Fruit fly (Drosophila melanogaster) whole organism, embryonic: Measurements from ENCODE around the gene CG17239.

ENCODE experiments used
- B-H2 ChIP-seq: fragments of 200-800 bp; sonication (Bioruptor generic); optimal IDR thresholded peaks from 2 replicates; lab custom pipeline; 2018; ENCODE audit warnings: missing biosample characterization, mild to moderate bottlenecking, missing genetic modification characterization
- Bgb ChIP-seq: fragments of 200-800 bp; sonication (Bioruptor generic); IDR thresholded peaks from 2 replicates; pipeline ENCODE4 v1.3.6; 2022; ENCODE audit warnings: missing biosample characterization, missing genetic modification characterization; ENCODE audit not compliant: partially characterized antibody
- CG10543 ChIP-seq: fragments of 200-800 bp; sonication (Bioruptor generic); optimal IDR thresholded peaks from 3 replicates; lab custom pipeline; 2017; ENCODE audit warnings: missing biosample characterization, mild to moderate bottlenecking, missing genetic modification characterization, moderate library complexity
- CG13287 ChIP-seq: fragments of 200-800 bp; sonication (Bioruptor generic); IDR thresholded peaks from 2 replicates; pipeline ENCODE4 v1.3.6; 2022; ENCODE audit warnings: missing biosample characterization, missing genetic modification characterization; ENCODE audit not compliant: partially characterized antibody
- CG14441 ChIP-seq: fragments of 200-800 bp; sonication (Bioruptor generic); IDR thresholded peaks from 2 replicates; pipeline ENCODE4 v1.3.6; 2022; ENCODE audit warnings: missing biosample characterization, missing genetic modification characterization
- CG1603 ChIP-seq: fragments of 200-800 bp; sonication (Bioruptor generic); optimal IDR thresholded peaks from 2 replicates; lab custom pipeline; 2019; ENCODE audit warnings: missing biosample characterization, mild to moderate bottlenecking, missing genetic modification characterization, moderate library complexity
- CG1647 ChIP-seq: fragments of 200-800 bp; sonication (Bioruptor generic); optimal IDR thresholded peaks from 3 replicates; lab custom pipeline; 2016; ENCODE audit warnings: missing biosample characterization, missing genetic modification characterization
- CG2120 ChIP-seq: fragments of 200-800 bp; sonication (Bioruptor generic); optimal IDR thresholded peaks from 3 replicates; lab custom pipeline; 2016; ENCODE audit warnings: missing biosample characterization, missing genetic modification characterization
- CG31224 ChIP-seq: fragments of 200-800 bp; sonication (Bioruptor generic); IDR thresholded peaks from 2 replicates; pipeline ENCODE4 v1.3.6; 2022; ENCODE audit warnings: missing biosample characterization, missing genetic modification characterization
- CG33213 ChIP-seq: fragments of 200-800 bp; sonication (Bioruptor generic); optimal IDR thresholded peaks from 3 replicates; lab custom pipeline; 2016; ENCODE audit warnings: missing biosample characterization, missing genetic modification characterization
- CG34422 ChIP-seq: fragments of 200-800 bp; sonication (Bioruptor generic); IDR thresholded peaks from 3 replicates; pipeline ENCODE4 v1.3.6; 2022; ENCODE audit warnings: missing biosample characterization, missing genetic modification characterization
- CG6765 ChIP-seq: fragments of 200-800 bp; sonication (Bioruptor generic); optimal IDR thresholded peaks from 3 replicates; lab custom pipeline; 2017; ENCODE audit warnings: missing biosample characterization, mild to moderate bottlenecking, missing genetic modification characterization
- CG7839 ChIP-seq: fragments of 200-800 bp; sonication (Bioruptor generic); optimal IDR thresholded peaks from 3 replicates; lab custom pipeline; 2018; ENCODE audit warnings: missing biosample characterization, mild to moderate bottlenecking, missing genetic modification characterization, moderate library complexity
- CG8388 ChIP-seq: fragments of 200-800 bp; sonication (Bioruptor generic); optimal IDR thresholded peaks from 2 replicates; lab custom pipeline; 2019; ENCODE audit warnings: missing biosample characterization, mild to moderate bottlenecking, missing genetic modification characterization, moderate library complexity
- CG9609 ChIP-seq: fragments of 200-800 bp; sonication (Bioruptor generic); optimal IDR thresholded peaks from 3 replicates; lab custom pipeline; 2016; ENCODE audit warnings: missing biosample characterization, missing genetic modification characterization
- Deaf1 ChIP-seq: fragments of 200-800 bp; optimal IDR thresholded peaks from 3 replicates; lab custom pipeline; 2019; ENCODE audit warnings: missing biosample characterization, mild to moderate bottlenecking, missing genetic modification characterization, moderate library complexity
- Dfd ChIP-seq, 2 experiments: fragments of >200 bp; optimal IDR thresholded peaks; 2 replicates each; lab custom pipeline; 2017; ENCODE audit warnings: missing biosample characterization in 2 of 2, missing genetic modification characterization in 2 of 2
- H15 ChIP-seq: fragments of 200-800 bp; sonication (Bioruptor generic); IDR thresholded peaks from 3 replicates; pipeline ENCODE4 v1.3.6; 2022; ENCODE audit warnings: missing biosample characterization, missing genetic modification characterization
- HLH4C ChIP-seq: fragments of 200-800 bp; sonication (Bioruptor generic); IDR thresholded peaks from 3 replicates; pipeline ENCODE4 v1.3.6; 2022; ENCODE audit warnings: missing biosample characterization, missing genetic modification characterization; ENCODE audit not compliant: partially characterized antibody
- Lpt ChIP-seq: fragments of >200 bp; optimal IDR thresholded peaks from 2 replicates; lab custom pipeline; 2018; ENCODE audit warnings: missing biosample characterization, missing genetic modification characterization
- NC2α ChIP-seq: fragments of 200-800 bp; sonication (Bioruptor generic); optimal IDR thresholded peaks from 2 replicates; lab custom pipeline; 2016; ENCODE audit warnings: missing biosample characterization, missing genetic modification characterization
- Neu2 ChIP-seq: fragments of 200-800 bp; sonication (Bioruptor generic); optimal IDR thresholded peaks from 3 replicates; lab custom pipeline; 2016; ENCODE audit warnings: missing biosample characterization, missing genetic modification characterization, borderline replicate concordance
- Pdp1 ChIP-seq, 2 experiments: fragments of 200-800 bp; sonication (Bioruptor generic); optimal IDR thresholded peaks; 3 replicates each; lab custom pipeline; 2016; ENCODE audit warnings: missing biosample characterization in 2 of 2, missing genetic modification characterization in 2 of 2, mild to moderate bottlenecking in 1 of 2, moderate library complexity in 1 of 2
- bowl ChIP-seq: fragments of 200-800 bp; sonication (Bioruptor generic); IDR thresholded peaks from 2 replicates; pipeline ENCODE4 v1.3.6; 2022; ENCODE audit warnings: missing biosample characterization, missing genetic modification characterization
- caup ChIP-seq: fragments of 200-800 bp; sonication (Bioruptor generic); optimal IDR thresholded peaks from 3 replicates; lab custom pipeline; 2017; ENCODE audit warnings: missing biosample characterization, mild to moderate bottlenecking, missing genetic modification characterization, moderate library complexity; ENCODE audit not compliant: severe bottlenecking
- cg ChIP-seq: fragments of 200-800 bp; sonication (Bioruptor generic); optimal IDR thresholded peaks from 3 replicates; lab custom pipeline; 2019; ENCODE audit warnings: missing biosample characterization, mild to moderate bottlenecking, missing genetic modification characterization, moderate library complexity
- chinmo ChIP-seq: fragments of 200-800 bp; sonication (Bioruptor generic); IDR thresholded peaks from 4 replicates; pipeline ENCODE4 v1.3.6; 2022; ENCODE audit warnings: missing biosample characterization, missing genetic modification characterization; ENCODE audit not compliant: partially characterized antibody
- gce ChIP-seq: fragments of 200-800 bp; sonication (Bioruptor generic); IDR thresholded peaks from 3 replicates; pipeline ENCODE4 v1.3.6; 2022; ENCODE audit warnings: missing biosample characterization, missing genetic modification characterization
- gcm2 ChIP-seq: fragments of 200-800 bp; sonication (Bioruptor generic); optimal IDR thresholded peaks from 2 replicates; lab custom pipeline; 2016; ENCODE audit warnings: missing biosample characterization, missing genetic modification characterization
- gro ChIP-seq: fragments of 200-800 bp; sonication (Bioruptor generic); optimal IDR thresholded peaks from 2 replicates; lab custom pipeline; 2016; ENCODE audit warnings: missing biosample characterization, missing genetic modification characterization
- h ChIP-seq: fragments of >200 bp; optimal IDR thresholded peaks from 2 replicates; lab custom pipeline; 2017
- jigr1 ChIP-seq: fragments of 200-800 bp; sonication (Bioruptor generic); IDR thresholded peaks from 3 replicates; pipeline ENCODE4 v1.3.6; 2022; ENCODE audit warnings: missing biosample characterization, missing genetic modification characterization
- lov ChIP-seq, 2 experiments: fragments of 200-800 bp in 1 of 2; fragments of >200 bp in 1 of 2; sonication (Bioruptor generic) in 1 of 2; IDR thresholded peaks in 1 of 2; optimal IDR thresholded peaks in 1 of 2; 2 replicates in 1 of 2; 3 replicates in 1 of 2; pipeline versions ENCODE4 v1.3.6 to Lab custom; 2017 to 2022; ENCODE audit warnings: missing biosample characterization in 1 of 2, missing genetic modification characterization in 1 of 2
- nerfin-2 ChIP-seq: fragments of 200-800 bp; sonication (Bioruptor generic); IDR thresholded peaks from 2 replicates; pipeline ENCODE4 v1.3.6; 2022; ENCODE audit warnings: missing biosample characterization, missing genetic modification characterization; ENCODE audit not compliant: partially characterized antibody
- nmo ChIP-seq: fragments of 200-800 bp; sonication (Bioruptor generic); optimal IDR thresholded peaks from 2 replicates; lab custom pipeline; 2018; ENCODE audit warnings: missing biosample characterization, mild to moderate bottlenecking, missing genetic modification characterization, moderate library complexity
- nom ChIP-seq: fragments of 200-800 bp; sonication (Bioruptor generic); optimal IDR thresholded peaks from 2 replicates; lab custom pipeline; 2017; ENCODE audit warnings: missing biosample characterization, missing genetic modification characterization, mild to moderate bottlenecking, moderate library complexity, missing genetic modification reagents
- oc ChIP-seq: fragments of 200-800 bp; sonication (Bioruptor generic); optimal IDR thresholded peaks from 2 replicates; lab custom pipeline; 2018; ENCODE audit warnings: missing biosample characterization, mild to moderate bottlenecking, missing genetic modification characterization, moderate library complexity
- pan ChIP-seq, 4 experiments: fragments of >200 bp in 3 of 4; fragments of 200-800 bp in 1 of 4; sonication (Bioruptor generic) in 1 of 4; optimal IDR thresholded peaks in 3 of 4; IDR thresholded peaks in 1 of 4; 2 replicates each; pipeline versions ENCODE4 v1.3.6 to Lab custom; 2017 to 2022; ENCODE audit warnings: missing biosample characterization in 2 of 4, missing genetic modification characterization in 2 of 4, mixed read lengths in 1 of 4
- salm ChIP-seq: fragments of 200-800 bp; sonication (Bioruptor generic); optimal IDR thresholded peaks from 2 replicates; lab custom pipeline; 2018; ENCODE audit warnings: missing biosample characterization, mild to moderate bottlenecking, missing genetic modification characterization
- slbo ChIP-seq: fragments of 200-800 bp; sonication (Bioruptor generic); IDR thresholded peaks from 2 replicates; pipeline ENCODE4 v1.3.6; 2022; ENCODE audit warnings: missing biosample characterization, missing genetic modification characterization
- slp2 ChIP-seq: fragments of 200-800 bp; sonication (Bioruptor generic); optimal IDR thresholded peaks from 2 replicates; lab custom pipeline; 2016; ENCODE audit warnings: missing biosample characterization, missing genetic modification characterization
- stc ChIP-seq: fragments of 200-800 bp; sonication (Bioruptor generic); IDR thresholded peaks from 2 replicates; pipeline ENCODE4 v1.3.6; 2022; ENCODE audit warnings: missing biosample characterization, missing genetic modification characterization
- tio ChIP-seq: fragments of 200-800 bp; sonication (Bioruptor generic); optimal IDR thresholded peaks from 2 replicates; lab custom pipeline; 2017; ENCODE audit warnings: missing biosample characterization, missing genetic modification characterization, inconsistent platforms
- ttk ChIP-seq: fragments of 200-800 bp; sonication (Bioruptor generic); IDR thresholded peaks from 2 replicates; pipeline ENCODE4 v2.1.2; 2022; ENCODE audit warnings: missing biosample characterization, missing genetic modification characterization
- tup ChIP-seq: fragments of 200-800 bp; sonication (Bioruptor generic); optimal IDR thresholded peaks from 2 replicates; lab custom pipeline; 2016; ENCODE audit warnings: missing biosample characterization, mild to moderate bottlenecking, missing genetic modification characterization, moderate library complexity
- z ChIP-seq: fragments of 200-800 bp; sonication (Bioruptor generic); IDR thresholded peaks from 3 replicates; pipeline ENCODE4 v1.3.6; 2022; ENCODE audit warnings: missing biosample characterization, missing genetic modification characterization
- zen2 ChIP-seq: fragments of 200-800 bp; sonication (Bioruptor generic); IDR thresholded peaks from 3 replicates; pipeline ENCODE4 v1.3.6; 2022; ENCODE audit warnings: missing biosample characterization, missing genetic modification characterization; ENCODE audit not compliant: partially characterized antibody

CG17239 gene

dm6 chr2L:2242139-2242538, 10.0 kb downstream of the CG17239 start, which contains the start of gene CG4267 (continued):
- TF ChIP-seq pan (optimal IDR thresholded peaks at IDR 0.05; lab: Kevin White, UChicago) (no peak), pan (GFP tag; optimal IDR thresholded peaks at IDR 0.05 in 1 of 2, IDR thresholded peaks at IDR 0.05 in 1 of 2) (peak in 1 of 2 experiments; percentile 10), CG1647 (GFP tag; lab: Kevin White, UChicago) (no peak), CG8388 (GFP tag; lab: Kevin White, UChicago) (no peak), B-H2 (GFP tag; lab: Kevin White, UChicago) (no peak), CG9609 (GFP tag; lab: Kevin White, UChicago) (no peak), h (no peak), Dfd (GFP tag; optimal IDR thresholded peaks at IDR 0.05; lab: Kevin White, UChicago) (no peak), tup (GFP tag; lab: Kevin White, UChicago) (no peak), CG2120 (GFP tag; lab: Kevin White, UChicago) (no peak), CG6765 (GFP tag; lab: Kevin White, UChicago) (no peak), gcm2 (GFP tag; lab: Kevin White, UChicago) (no peak), bowl (GFP tag; lab: Robert Waterston, UW) (no peak), Lpt (GFP tag; lab: Kevin White, UChicago) (no peak), oc (no peak), zen2 (GFP tag; lab: Robert Waterston, UW) (peak; percentile 67; the same call in 2 of the 3 replicates), NC2α (GFP tag; lab: Kevin White, UChicago) (no peak), Deaf1 (tag; lab: Kevin White, UChicago) (peak; percentile 60), Bgb (peak; percentile 34; the same call in 1 of the 2 replicates), slbo (0 out of 2 replicates have a peak, but pooled peaks have one; percentile 24), CG31224 (no peak), chinmo (GFP tag; lab: Robert Waterston, UW) (peak; percentile 90; the same call in 3 of the 4 replicates), gce (0 out of 3 replicates have a peak, but pooled peaks have one; percentile 9), lov (optimal IDR thresholded peaks at IDR 0.05; lab: Kevin White, UChicago) (no peak), lov (GFP tag; IDR thresholded peaks at IDR 0.05; lab: Robert Waterston, UW) (no peak), caup (GFP tag; lab: Kevin White, UChicago) (no peak), CG33213 (GFP tag; lab: Kevin White, UChicago) (no peak), CG1603 (tag; lab: Kevin White, UChicago) (no peak), CG13287 (peak; percentile 50), Pdp1 (GFP tag; optimal IDR thresholded peaks at IDR 0.05; lab: Kevin White, UChicago) (no peak), gro (GFP tag; lab: Kevin White, UChicago) (peak; percentile 40), Neu2 (no peak)
- TF ChIP-seq, all 482 proteins: peak for 36

dm6 chr2L:2240493-2240892, 11.6 kb downstream of the CG17239 start, which contains the start of gene Tengl1:
Gene Tengl1 (minus strand): TSS chr2L:2240593.
- TF ChIP-seq slp2 (GFP tag; lab: Kevin White, UChicago) (no peak), CG34422 (GFP tag; lab: Robert Waterston, UW) (no peak), CG14441 (GFP tag; lab: Robert Waterston, UW) (no peak), HLH4C (GFP tag; lab: Robert Waterston, UW) (no peak), H15 (no peak), cg (no peak), salm (tag; lab: Kevin White, UChicago) (no peak), nmo (GFP tag; lab: Kevin White, UChicago) (no peak), ttk (GFP tag; lab: Robert Waterston, UW) (no peak), z (GFP tag; lab: Robert Waterston, UW) (no peak), nom (GFP tag; lab: Kevin White, UChicago) (no peak), jigr1 (GFP tag; lab: Robert Waterston, UW) (no peak), CG7839 (no peak), stc (GFP tag; lab: Robert Waterston, UW) (no peak), CG10543 (no peak), nerfin-2 (GFP tag; lab: Robert Waterston, UW) (no peak), slbo (no peak), tio (GFP tag; lab: Kevin White, UChicago) (no peak)
